Fruit fly (Drosophila melanogaster): Measurements from ENCODE around the gene CG10700.

Gene CG10700

DNA sequence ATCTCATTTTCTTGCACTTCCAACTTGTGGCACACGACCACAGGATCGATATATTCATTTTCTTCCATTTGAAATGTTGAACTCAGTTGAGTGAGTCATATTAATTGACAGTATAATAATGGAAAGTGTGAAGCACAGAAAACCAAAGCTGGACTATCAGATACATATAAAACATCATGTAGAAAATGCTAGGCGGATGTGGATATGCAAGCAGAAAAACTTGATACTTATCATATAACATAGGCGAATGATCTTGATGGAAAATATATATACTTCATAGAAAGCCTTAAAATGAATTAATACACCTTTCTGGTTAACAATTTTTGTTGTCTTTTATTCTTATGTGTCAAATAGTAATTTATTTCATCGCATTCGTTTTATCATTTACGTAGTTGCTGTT lies at the start of gene CG10700:
Gene CG10700, minus strand, starts transcription at position 101 of the 400 bp plus-strand sequence.
- TF ChIP-seq CTCF (optimal IDR thresholded peaks at IDR 0.05) (no peak), CG8478 (optimal IDR thresholded peaks at IDR 0.05) (no peak)

dm6 chr2L:19126888-19127287 lies 48.1 kb upstream of the CG10700 start:
- TF ChIP-seq CTCF (optimal IDR thresholded peaks at IDR 0.05): no peak
- no peak for TF ChIP-seq CG8478 (optimal IDR thresholded peaks at IDR 0.05)

dm6 chr2L:19123472-19124070 lies 44.7 kb upstream of the CG10700 start, which contains the start of gene Phb1:
TSS of gene Phb1 (minus strand) at chr2L:19123869.
- no peak for TF ChIP-seq CG8478 (optimal IDR thresholded peaks at IDR 0.05)
- no peak for TF ChIP-seq CTCF (optimal IDR thresholded peaks at IDR 0.05)

dm6 chr2L:19120984-19121383 lies 42.2 kb upstream of the CG10700 start:
- TF ChIP-seq CTCF (optimal IDR thresholded peaks at IDR 0.05): no peak
- TF ChIP-seq CG8478 (optimal IDR thresholded peaks at IDR 0.05): no peak

dm6 chr2L:19120196-19120950 lies 41.5 kb upstream of the CG10700 start, which contains the start of gene Ddc:
TSS of gene Ddc (minus strand) at chr2L:19120306.
- TF ChIP-seq CTCF (optimal IDR thresholded peaks at IDR 0.05) (no peak), CG8478 (optimal IDR thresholded peaks at IDR 0.05) (no peak)

- TF ChIP-seq CG8478 (optimal IDR thresholded peaks at IDR 0.05): no peak
- no peak for TF ChIP-seq CTCF (optimal IDR thresholded peaks at IDR 0.05)
Observed at dm6 chr2L:19114183-19114776, 35.5 kb upstream of the CG10700 start, which contains the start of gene CG10561. TSS of gene CG10561 (plus strand) at chr2L:19114401.

dm6 chr2L:19112200-19112599 lies 33.4 kb upstream of the CG10700 start:
- TF ChIP-seq CG8478 (optimal IDR thresholded peaks at IDR 0.05) (no peak), CTCF (optimal IDR thresholded peaks at IDR 0.05) (no peak)

DNA sequence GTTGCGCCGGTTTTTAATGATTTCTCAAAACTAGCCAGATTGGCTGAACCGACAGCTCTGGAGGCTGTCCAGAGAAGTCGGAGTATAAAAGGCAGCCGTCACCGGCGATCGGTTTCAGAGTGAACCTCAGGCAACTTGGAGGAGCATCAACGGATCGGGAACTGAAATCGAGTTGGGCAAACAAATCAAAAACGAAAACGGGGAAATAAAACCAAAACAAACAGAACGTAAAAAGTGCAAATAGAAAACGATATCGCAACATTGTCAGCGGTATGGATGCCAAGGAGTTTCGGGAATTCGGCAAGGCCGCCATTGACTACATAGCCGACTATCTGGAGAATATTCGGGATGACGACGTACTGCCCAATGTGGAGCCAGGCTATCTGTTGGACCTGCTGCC lies 32.9 kb upstream of the CG10700 start:
- TF ChIP-seq CG8478 (optimal IDR thresholded peaks at IDR 0.05): no peak
- no peak for TF ChIP-seq CTCF (optimal IDR thresholded peaks at IDR 0.05)

DNA sequence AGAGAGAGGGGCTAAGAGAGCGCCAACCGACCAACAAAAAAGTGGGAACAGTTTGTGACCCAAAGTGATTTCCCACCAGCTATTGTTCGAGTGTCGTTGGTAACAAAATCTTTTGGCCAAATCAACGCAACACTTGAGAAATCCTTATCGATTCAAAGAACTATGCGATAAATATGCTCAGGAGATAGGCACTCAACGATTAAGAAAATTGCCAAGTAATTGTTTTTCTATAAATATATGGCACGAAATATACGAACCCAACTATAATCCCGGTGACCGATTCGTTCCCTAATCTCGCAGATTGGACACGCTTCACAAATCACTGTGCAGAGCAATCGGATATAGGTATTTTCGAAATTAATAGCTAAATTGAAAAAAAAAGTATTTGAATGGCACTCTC lies 32.3 kb upstream of the CG10700 start:
- TF ChIP-seq CG8478 (optimal IDR thresholded peaks at IDR 0.05) (no peak), CTCF (optimal IDR thresholded peaks at IDR 0.05) (no peak)

- TF ChIP-seq CTCF (optimal IDR thresholded peaks at IDR 0.05) (no peak), CG8478 (optimal IDR thresholded peaks at IDR 0.05) (no peak)
Observed at dm6 chr2L:19109625-19110204, 30.9 kb upstream of the CG10700 start, which contains the start of gene amd. TSS of gene amd (plus strand) at chr2L:19110154.

- no peak for TF ChIP-seq CG8478 (optimal IDR thresholded peaks at IDR 0.05)
- no peak for TF ChIP-seq CTCF (optimal IDR thresholded peaks at IDR 0.05)
Observed at dm6 chr2L:19108377-19108876, 29.6 kb upstream of the CG10700 start, which contains the start of gene Lim3. TSS of gene Lim3 (minus strand) at chr2L:19108427.

dm6 chr2L:19106235-19106634 lies 27.4 kb upstream of the CG10700 start:
- no peak for TF ChIP-seq CG8478 (optimal IDR thresholded peaks at IDR 0.05)
- TF ChIP-seq CTCF (optimal IDR thresholded peaks at IDR 0.05): no peak

- TF ChIP-seq CTCF (optimal IDR thresholded peaks at IDR 0.05): no peak
- TF ChIP-seq CG8478 (optimal IDR thresholded peaks at IDR 0.05): no peak
Observed at dm6 chr2L:19104383-19104782, 25.6 kb upstream of the CG10700 start.

DNA sequence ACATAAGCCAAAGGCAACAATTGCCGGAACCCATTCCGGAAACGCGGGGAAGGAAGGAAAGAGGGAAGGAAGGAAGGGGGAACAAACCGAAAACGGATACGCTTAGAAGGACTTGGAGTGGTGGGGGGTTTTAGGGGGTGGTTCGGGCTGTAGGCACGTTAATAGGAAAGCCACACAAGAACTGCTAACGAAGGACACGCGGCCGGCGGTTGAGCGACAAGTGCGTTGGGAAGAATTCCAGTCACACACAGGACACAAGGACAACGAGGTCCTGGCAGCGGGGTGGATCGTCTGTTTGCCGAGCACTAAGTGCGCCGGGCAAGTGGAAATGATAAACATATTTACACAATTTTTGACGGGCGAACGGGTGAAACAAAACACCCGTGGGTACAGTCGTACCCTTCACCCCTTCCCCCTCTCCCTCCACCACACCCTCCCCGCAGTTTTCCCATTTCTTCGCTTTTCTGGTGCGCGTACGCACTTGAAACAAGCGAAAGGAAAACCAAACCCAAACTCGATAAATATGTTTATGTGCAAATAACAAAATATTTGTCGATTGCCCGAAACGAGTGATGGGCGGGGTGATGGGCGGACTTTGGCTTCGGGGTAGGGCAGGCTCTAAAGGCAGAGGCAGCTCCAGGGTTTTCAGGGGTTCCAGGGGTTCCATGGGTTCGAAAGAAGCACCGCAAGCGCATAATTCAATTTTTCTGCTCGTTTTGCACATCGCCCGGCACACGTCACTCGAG lies 24.5 kb upstream of the CG10700 start:
- TF ChIP-seq CG8478 (optimal IDR thresholded peaks at IDR 0.05) (no peak), CTCF (optimal IDR thresholded peaks at IDR 0.05) (no peak)

All from S2 (cell line).